Worm (Caenorhabditis elegans): Measurements from ENCODE around the gene gst-4.

- TF ChIP-seq nhr-76 (tag; optimal IDR thresholded peaks at IDR 0.05) (no peak), unc-62 (GFP tag; optimal IDR thresholded peaks at IDR 0.05) (no peak), jun-1 (tag; optimal IDR thresholded peaks at IDR 0.05) (no peak), sea-2 (GFP tag; optimal IDR thresholded peaks at IDR 0.05) (no peak)
Measured at ce11 chrIV:10153479-10153878, 11.5 kb downstream of the gst-4 start.

Data from whole organism, L3 larva.